Worm (Caenorhabditis elegans) whole organism, midembryonic: ENCODE results near the gene nhr-50.

ENCODE experiments used
- T22C8.4 ChIP-seq: fragments of 200-800 bp; sonication (Bioruptor generic); IDR thresholded peaks from 2 replicates; pipeline ENCODE4 v1.3.6; 2022; ENCODE audit warnings: missing genetic modification characterization, missing compliant biosample characterization
- cog-1 ChIP-seq: sonication (generic microtip); optimal IDR thresholded peaks from 2 replicates; lab custom pipeline; 2016; ENCODE audit warnings: missing genetic modification characterization, missing compliant biosample characterization
- flt-1 ChIP-seq: fragments of 200-800 bp; sonication (Bioruptor generic); IDR thresholded peaks from 2 replicates; pipeline ENCODE4 v1.3.6; 2022; ENCODE audit warnings: missing genetic modification characterization, missing compliant biosample characterization
- klf-2 ChIP-seq: fragments of 200-800 bp; sonication (Bioruptor generic); conservative IDR thresholded peaks from 2 replicates; pipeline ENCODE4 v1.3.6; 2022; ENCODE audit warnings: missing genetic modification reagents, missing genetic modification characterization, missing compliant biosample characterization
- med-1 ChIP-seq: sonication (generic microtip); optimal IDR thresholded peaks from 2 replicates; lab custom pipeline; 2017; ENCODE audit warnings: missing genetic modification characterization, mild to moderate bottlenecking, missing compliant biosample characterization, antibody characterized with exemption, missing genetic modification reagents; ENCODE audit not compliant: insufficient read depth
- ref-1 ChIP-seq: fragments of 200-800 bp; sonication (Bioruptor generic); conservative IDR thresholded peaks from 2 replicates; pipeline ENCODE4 v1.3.6; 2022; ENCODE audit warnings: missing genetic modification reagents, missing genetic modification characterization, missing compliant biosample characterization
- tab-1 ChIP-seq: fragments of 200-800 bp; sonication (Bioruptor generic); IDR thresholded peaks from 2 replicates; pipeline ENCODE4 v1.3.6; 2022; ENCODE audit warnings: missing genetic modification characterization, missing compliant biosample characterization
- ztf-23 ChIP-seq: fragments of 200-800 bp; sonication (Bioruptor generic); IDR thresholded peaks from 2 replicates; pipeline ENCODE4 v1.3.6; 2022; ENCODE audit warnings: missing genetic modification reagents, missing genetic modification characterization, missing compliant biosample characterization
- ztf-29 ChIP-seq: fragments of 200-800 bp; sonication (Bioruptor generic); IDR thresholded peaks from 2 replicates; pipeline ENCODE4 v1.3.6; 2022; ENCODE audit warnings: missing genetic modification reagents, missing genetic modification characterization, missing compliant biosample characterization

Gene nhr-50

DNA sequence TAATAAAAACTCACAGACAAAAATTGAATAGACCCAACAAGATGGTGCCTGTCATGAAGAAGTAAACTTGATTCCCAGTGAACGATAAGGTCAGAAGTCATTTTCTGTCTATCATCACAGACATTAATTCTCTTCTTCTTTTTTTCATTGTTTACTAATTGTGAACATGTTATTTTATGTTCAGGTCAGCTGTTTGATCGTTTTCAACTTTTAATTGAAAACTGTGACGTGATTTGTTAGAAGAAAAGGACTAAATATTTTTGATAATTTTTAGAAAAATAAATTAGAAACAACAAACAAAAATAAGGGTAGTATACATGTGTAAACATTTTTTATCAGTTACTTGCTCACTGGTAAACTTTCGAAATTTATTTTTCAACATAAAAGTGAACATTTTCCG lies 30.8 kb downstream of the nhr-50 start, which contains the start of gene F36G9.7:
Gene F36G9.7, minus strand, starts transcription at position 101 of the 400 bp plus-strand sequence.
- no peak for TF ChIP-seq cog-1
- TF ChIP-seq klf-2, result no peak
- TF ChIP-seq tab-1 (GFP tag; lab: Robert Waterston, UW), result no peak
- TF ChIP-seq ztf-23 (GFP tag; lab: Robert Waterston, UW), result no peak
- no peak for TF ChIP-seq ztf-29 (GFP tag; lab: Robert Waterston, UW)
- no peak for TF ChIP-seq med-1 (GFP tag; lab: Kevin White, UChicago)
- TF ChIP-seq flt-1 (GFP tag; lab: Robert Waterston, UW), result no peak
- TF ChIP-seq ref-1 (GFP tag; lab: Robert Waterston, UW), result no peak
- TF ChIP-seq T22C8.4, result no peak

DNA sequence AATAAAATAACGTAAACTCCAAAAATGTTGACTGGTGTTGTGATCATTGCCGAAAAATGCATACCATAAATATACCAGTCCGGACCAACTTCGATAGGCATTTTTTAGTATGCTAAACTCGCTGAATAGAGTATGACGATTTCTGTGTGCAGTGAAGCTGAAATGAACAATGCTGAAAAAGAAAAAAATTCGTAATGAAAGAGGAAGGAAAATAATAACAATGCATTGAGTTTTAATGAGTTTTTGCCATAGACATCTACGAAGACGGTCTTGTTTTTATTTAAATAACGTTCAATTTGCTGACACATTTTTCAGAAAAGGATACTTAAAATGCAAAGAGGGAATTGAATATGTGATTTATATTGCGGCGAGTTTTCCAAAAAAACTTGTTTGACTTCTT lies 32.9 kb downstream of the nhr-50 start, which contains the start of gene sri-1:
Gene sri-1, minus strand, starts transcription at position 101 of the 400 bp plus-strand sequence.
- no peak for TF ChIP-seq ztf-23 (GFP tag; lab: Robert Waterston, UW)
- TF ChIP-seq cog-1, result no peak
- no peak for TF ChIP-seq tab-1 (GFP tag; lab: Robert Waterston, UW)
- TF ChIP-seq T22C8.4, result no peak
- no peak for TF ChIP-seq ztf-29 (GFP tag; lab: Robert Waterston, UW)
- no peak for TF ChIP-seq flt-1 (GFP tag; lab: Robert Waterston, UW)
- no peak for TF ChIP-seq klf-2
- no peak for TF ChIP-seq med-1 (GFP tag; lab: Kevin White, UChicago)
- TF ChIP-seq ref-1 (GFP tag; lab: Robert Waterston, UW), result no peak

DNA sequence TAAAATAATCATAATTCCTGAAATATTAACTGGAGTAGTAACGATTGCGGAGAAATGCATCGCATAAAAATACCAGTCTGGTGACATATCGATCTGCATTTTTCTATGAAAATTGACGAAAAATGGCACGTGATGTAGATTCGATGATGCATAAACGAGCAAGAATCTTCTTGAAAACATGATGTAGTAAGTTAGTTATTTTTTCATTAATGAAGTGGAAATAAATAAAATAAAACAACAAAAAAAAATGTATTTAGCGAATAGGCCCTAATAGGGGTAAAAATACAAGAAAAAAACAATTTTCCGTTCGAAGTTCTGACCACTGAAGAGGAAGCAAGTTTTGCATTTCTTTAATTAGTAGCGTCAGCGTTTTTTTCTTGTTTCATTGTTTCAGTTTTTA lies 35.3 kb downstream of the nhr-50 start, which contains the start of gene sri-2:
Gene sri-2, minus strand, starts transcription at position 101 of the 400 bp plus-strand sequence.
- no peak for TF ChIP-seq ztf-29 (GFP tag; lab: Robert Waterston, UW)
- TF ChIP-seq ref-1 (GFP tag; lab: Robert Waterston, UW), result no peak
- no peak for TF ChIP-seq med-1 (GFP tag; lab: Kevin White, UChicago)
- TF ChIP-seq klf-2, result no peak
- no peak for TF ChIP-seq tab-1 (GFP tag; lab: Robert Waterston, UW)
- no peak for TF ChIP-seq flt-1 (GFP tag; lab: Robert Waterston, UW)
- TF ChIP-seq T22C8.4, result no peak
- no peak for TF ChIP-seq cog-1
- TF ChIP-seq ztf-23 (GFP tag; lab: Robert Waterston, UW), result no peak

DNA sequence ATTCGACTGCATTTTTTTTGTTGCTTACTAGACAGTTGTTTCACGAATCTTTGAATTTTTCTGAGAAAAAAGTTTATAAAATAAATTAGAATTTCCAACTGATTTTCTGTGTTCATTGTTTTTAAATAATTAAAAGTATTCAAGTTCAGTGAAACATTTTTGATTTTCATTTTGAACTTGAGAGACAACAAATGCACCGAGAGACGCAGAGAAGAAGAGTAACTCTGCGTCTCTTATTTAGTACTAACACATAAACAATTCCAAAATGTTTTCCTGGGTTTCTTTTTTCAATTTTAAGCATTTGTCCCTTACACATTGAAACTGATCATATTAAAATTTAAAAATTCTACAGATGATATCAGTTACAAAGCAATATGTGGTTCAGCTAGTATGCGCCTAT lies 41.0 kb downstream of the nhr-50 start:
- TF ChIP-seq flt-1 (GFP tag; lab: Robert Waterston, UW) (no peak), med-1 (GFP tag; lab: Kevin White, UChicago) (no peak), ztf-23 (GFP tag; lab: Robert Waterston, UW) (no peak), tab-1 (GFP tag; lab: Robert Waterston, UW) (no peak), T22C8.4 (no peak), ref-1 (GFP tag; lab: Robert Waterston, UW) (no peak), cog-1 (no peak)

DNA sequence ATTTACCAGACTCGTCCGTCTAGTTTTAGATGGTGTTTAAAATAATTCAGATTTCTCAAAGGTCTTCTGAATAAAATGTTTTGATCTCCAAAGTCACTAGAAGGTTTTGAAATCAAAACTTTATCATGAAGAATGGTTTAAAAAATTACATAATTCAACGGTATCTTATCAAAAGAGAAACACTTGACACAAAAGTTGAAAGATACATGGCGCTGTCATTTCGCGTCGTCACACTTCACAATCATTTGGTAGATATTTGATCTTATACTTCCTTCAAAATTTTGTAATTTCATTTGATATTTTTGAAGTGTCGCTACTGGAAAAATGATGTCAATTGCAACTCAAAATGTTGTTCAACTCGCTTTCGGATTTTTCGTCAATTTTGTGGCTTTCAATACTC lies 43.3 kb downstream of the nhr-50 start, which contains the start of gene F36G9.3:
Gene F36G9.3, plus strand, starts transcription at position 301 of the 400 bp plus-strand sequence.
- TF ChIP-seq klf-2 (no peak), T22C8.4 (no peak), med-1 (GFP tag; lab: Kevin White, UChicago) (no peak), flt-1 (GFP tag; lab: Robert Waterston, UW) (no peak), ztf-29 (GFP tag; lab: Robert Waterston, UW) (no peak), cog-1 (no peak), tab-1 (GFP tag; lab: Robert Waterston, UW) (no peak), ztf-23 (GFP tag; lab: Robert Waterston, UW) (no peak), ref-1 (GFP tag; lab: Robert Waterston, UW) (no peak)

DNA sequence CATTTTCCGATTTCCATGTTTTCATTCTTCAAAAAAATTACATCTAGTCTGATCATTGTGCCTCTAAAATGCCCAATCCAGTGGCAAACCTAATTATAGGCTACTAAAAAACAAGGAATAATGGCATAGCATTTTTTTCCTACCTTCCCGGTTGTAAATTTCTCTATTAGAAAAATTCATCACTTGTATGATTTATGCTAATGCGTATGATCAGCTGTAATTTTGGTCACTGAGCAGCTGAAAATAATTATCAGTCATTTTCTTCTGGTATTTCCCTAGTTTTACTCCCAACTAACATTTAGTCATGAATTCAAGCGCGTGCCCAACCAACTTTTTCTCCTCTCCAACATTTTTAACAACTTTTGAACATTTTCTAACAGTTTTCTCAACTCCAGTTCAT lies 44.9 kb downstream of the nhr-50 start, which contains the start of gene srh-186:
Gene srh-186, plus strand, starts transcription at position 301 of the 400 bp plus-strand sequence.
- TF ChIP-seq cog-1 (no peak), ztf-29 (GFP tag; lab: Robert Waterston, UW) (no peak), med-1 (GFP tag; lab: Kevin White, UChicago) (no peak), tab-1 (GFP tag; lab: Robert Waterston, UW) (no peak)

DNA sequence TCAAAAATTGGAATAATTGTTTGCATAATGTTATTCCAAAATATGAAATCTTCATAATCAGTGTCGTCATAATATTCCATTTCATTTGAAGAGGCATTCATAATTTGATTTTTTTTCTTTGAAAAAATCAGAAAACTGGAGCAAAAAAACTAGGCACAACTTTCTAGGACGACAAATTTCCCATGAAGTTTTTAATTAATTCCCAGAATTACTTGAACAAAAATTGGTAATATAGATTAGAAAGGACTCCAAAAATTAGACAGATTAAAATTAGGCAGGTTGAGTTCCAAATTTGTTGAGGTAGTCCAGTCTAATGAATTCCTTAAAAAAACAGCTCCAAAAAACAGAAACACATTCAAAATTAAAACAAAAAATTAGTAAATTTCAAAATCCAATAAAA lies 45.5 kb downstream of the nhr-50 start, which contains the start of gene srw-57:
Gene srw-57, minus strand, starts transcription at position 101 of the 400 bp plus-strand sequence.
- TF ChIP-seq tab-1 (GFP tag; lab: Robert Waterston, UW), result no peak
- TF ChIP-seq med-1 (GFP tag; lab: Kevin White, UChicago), result no peak
- no peak for TF ChIP-seq ztf-23 (GFP tag; lab: Robert Waterston, UW)
- TF ChIP-seq cog-1, result no peak
- no peak for TF ChIP-seq ref-1 (GFP tag; lab: Robert Waterston, UW)
- no peak for TF ChIP-seq ztf-29 (GFP tag; lab: Robert Waterston, UW)
- no peak for TF ChIP-seq flt-1 (GFP tag; lab: Robert Waterston, UW)
- no peak for TF ChIP-seq T22C8.4
- no peak for TF ChIP-seq klf-2

DNA sequence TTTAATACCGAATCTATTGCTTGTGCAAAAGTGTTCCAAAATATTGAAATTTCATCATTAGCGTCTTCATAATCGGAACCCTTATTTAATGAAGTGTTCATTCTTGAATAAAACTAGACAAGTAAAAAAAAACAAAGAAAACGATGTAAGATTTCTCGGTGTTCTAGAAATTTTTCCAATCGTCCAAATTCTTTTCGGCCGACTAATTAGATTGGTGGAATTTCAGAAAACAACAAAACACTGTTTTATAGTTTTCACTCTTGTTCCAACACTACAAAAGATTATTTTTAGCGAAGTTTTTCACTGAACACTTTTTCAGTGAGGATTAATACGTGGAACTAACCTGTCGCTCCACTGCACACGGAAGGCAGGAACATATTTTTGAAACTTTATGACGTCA lies 47.7 kb downstream of the nhr-50 start, which contains the start of gene srw-56:
Gene srw-56, minus strand, starts transcription at position 101 of the 400 bp plus-strand sequence.
- TF ChIP-seq tab-1 (GFP tag; lab: Robert Waterston, UW) (no peak), T22C8.4 (no peak), ztf-23 (GFP tag; lab: Robert Waterston, UW) (no peak), ref-1 (GFP tag; lab: Robert Waterston, UW) (no peak), klf-2 (no peak), flt-1 (GFP tag; lab: Robert Waterston, UW) (no peak), med-1 (GFP tag; lab: Kevin White, UChicago) (no peak), ztf-29 (GFP tag; lab: Robert Waterston, UW) (no peak), cog-1 (no peak)

DNA sequence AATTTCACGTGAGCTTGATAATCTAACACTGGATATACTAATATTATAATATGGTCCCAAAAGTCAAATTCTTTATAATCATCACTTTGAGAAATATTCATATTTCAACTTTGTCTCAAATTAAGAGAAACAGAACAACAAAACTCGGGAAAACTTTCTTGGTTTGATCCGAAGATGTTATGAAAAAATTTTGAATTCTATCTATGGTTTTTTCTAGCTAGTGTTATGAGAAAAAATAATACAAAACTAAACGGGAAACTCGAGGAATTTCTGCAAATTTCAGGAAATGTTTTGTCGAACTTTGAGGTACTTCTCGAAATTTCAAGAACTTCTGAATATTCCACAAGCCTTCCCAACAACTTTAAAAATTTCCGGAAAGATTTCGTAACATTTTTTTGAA lies 49.5 kb downstream of the nhr-50 start, which contains the start of gene srw-59:
Gene srw-59, minus strand, starts transcription at position 101 of the 400 bp plus-strand sequence.
- TF ChIP-seq ref-1 (GFP tag; lab: Robert Waterston, UW) (no peak), flt-1 (GFP tag; lab: Robert Waterston, UW) (no peak), cog-1 (no peak)
